Worm (Caenorhabditis elegans): Measurements from ENCODE around the gene rpoa-1.

ce11 chrII:13630690-13631089 is 63.9 kb downstream of the rpoa-1 start, which contains the start of the genes gst-17 and gst-18:
- TF ChIP-seq lin-15B (tag; optimal IDR thresholded peaks at IDR 0.05): no peak
- no peak for TF ChIP-seq aly-2 (tag; optimal IDR thresholded peaks at IDR 0.05)
- no peak for TF ChIP-seq dve-1 (tag; optimal IDR thresholded peaks at IDR 0.05; ENCODE audit: insufficient read depth)
- TF ChIP-seq jun-1 (tag; optimal IDR thresholded peaks at IDR 0.05): no peak
- TF ChIP-seq mdl-1 (tag; optimal IDR thresholded peaks at IDR 0.05): no peak
- TF ChIP-seq nhr-237 (tag; optimal IDR thresholded peaks at IDR 0.05): no peak
- TF ChIP-seq dmd-9 (GFP tag; IDR thresholded peaks at IDR 0.05): no peak
- TF ChIP-seq lsy-2 (tag; optimal IDR thresholded peaks at IDR 0.05): no peak
- TF ChIP-seq R02D3.7 (tag; optimal IDR thresholded peaks at IDR 0.05): no peak
- TF ChIP-seq F49E8.2 (tag; optimal IDR thresholded peaks at IDR 0.05; ENCODE audit: borderline replicate concordance): no peak
- TF ChIP-seq dpl-1 (GFP tag; optimal IDR thresholded peaks at IDR 0.05): no peak
